Worm (Caenorhabditis elegans): ENCODE results near the gene clec-76.
"Not testable (repeated sequence)": the region's sequence is repeated elsewhere in the genome, so short reads cannot be mapped to it uniquely, and the experiment has no call there.

Gene clec-76

ce11 chrIV:3918160-3918559 is 46.9 kb upstream of the clec-76 start, which contains the start of gene F56D6.23:
TSS of gene F56D6.23 (plus strand) at chrIV:3918460.
- TF ChIP-seq F33H1.4 (GFP tag; IDR thresholded peaks at IDR 0.05) (no peak), lsl-1 (GFP tag; optimal IDR thresholded peaks at IDR 0.05) (no peak), cebp-1 (GFP tag; IDR thresholded peaks at IDR 0.05) (no peak), cebp-1 (tag; optimal IDR thresholded peaks at IDR 0.05) (no peak), fkh-3 (tag; optimal IDR thresholded peaks at IDR 0.05) (no peak), tlf-1 (GFP tag; optimal IDR thresholded peaks at IDR 0.05) (no peak), B0261.1 (tag; optimal IDR thresholded peaks at IDR 0.05) (no peak), atf-7 (tag; optimal IDR thresholded peaks at IDR 0.05) (no peak), attf-5 (GFP tag; optimal IDR thresholded peaks at IDR 0.05) (no peak), nhr-27 (tag; optimal IDR thresholded peaks at IDR 0.05) (no peak), sptf-2 (GFP tag; optimal IDR thresholded peaks at IDR 0.05) (no peak)

DNA sequence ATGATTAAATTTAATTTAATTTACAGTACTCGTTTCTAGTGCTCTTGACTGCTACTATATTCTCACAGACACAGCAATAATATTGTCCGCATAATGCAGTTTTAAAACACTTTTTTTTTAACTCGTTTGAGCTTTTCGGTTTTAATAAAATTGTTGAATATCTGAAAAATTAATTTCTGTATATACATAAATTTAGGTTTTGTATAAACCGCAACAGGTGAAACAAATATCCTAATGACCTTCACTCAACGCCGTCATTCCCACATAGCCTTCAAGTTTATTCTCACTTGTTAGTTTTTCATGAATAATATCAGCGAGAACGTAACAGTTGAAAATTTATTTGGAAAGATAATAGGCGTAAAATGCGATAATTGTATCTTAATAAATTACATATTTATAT is 45.5 kb upstream of the clec-76 start, which contains the start of gene srz-19:
Gene srz-19, plus strand, starts transcription at position 301 of the 400 bp plus-strand sequence.
- TF ChIP-seq T26A5.8 (tag; optimal IDR thresholded peaks at IDR 0.05) (no peak), madf-6 (GFP tag; IDR thresholded peaks at IDR 0.05) (no peak), hmg-20 (GFP tag; IDR thresholded peaks at IDR 0.05) (no peak), dpff-1 (tag; optimal IDR thresholded peaks at IDR 0.05) (no peak), gei-17 (GFP tag; optimal IDR thresholded peaks at IDR 0.05) (no peak), efl-1 (GFP tag; optimal IDR thresholded peaks at IDR 0.05) (no peak), lin-40 (tag; optimal IDR thresholded peaks at IDR 0.05) (no peak), B0261.1 (tag; optimal IDR thresholded peaks at IDR 0.05) (no peak), ceh-27 (GFP tag; optimal IDR thresholded peaks at IDR 0.05) (no peak), ccch-3 (GFP tag; optimal IDR thresholded peaks at IDR 0.05) (no peak), hlh-26 (GFP tag; conservative IDR thresholded peaks at IDR 0.05) (no peak), chd-7 (tag; optimal IDR thresholded peaks at IDR 0.05) (no peak), fkh-3 (tag; optimal IDR thresholded peaks at IDR 0.05) (no peak), T07F8.4 (tag; optimal IDR thresholded peaks at IDR 0.05) (no peak)

DNA sequence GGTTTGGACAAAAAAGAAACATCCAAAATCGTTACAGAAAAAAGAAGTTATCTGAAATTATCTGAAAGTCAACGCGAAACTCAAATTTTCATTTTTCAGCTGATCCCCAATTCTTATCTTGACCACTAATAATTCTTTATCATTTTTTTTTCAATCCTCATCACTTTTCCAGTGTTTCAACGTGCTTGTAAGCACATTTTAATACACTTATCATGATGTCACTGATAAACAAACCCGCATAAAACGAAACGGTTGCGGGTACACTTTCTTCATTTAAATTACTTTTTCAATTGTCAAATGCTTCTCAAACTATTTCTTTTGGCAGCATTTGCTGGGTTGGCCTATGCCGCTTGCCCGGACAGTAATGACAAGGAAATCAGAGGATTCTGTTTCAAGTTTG is 43.1 kb upstream of the clec-76 start, which contains the start of gene clec-67:
Gene clec-67, plus strand, starts transcription at position 268 of the 400 bp plus-strand sequence.
- TF ChIP-seq cebp-1 (GFP tag; IDR thresholded peaks at IDR 0.05) (no peak), cebp-1 (tag; optimal IDR thresholded peaks at IDR 0.05) (no peak), rcor-1 (GFP tag; IDR thresholded peaks at IDR 0.05) (no peak), nhr-80 (tag; optimal IDR thresholded peaks at IDR 0.05) (peak; percentile 44)

- no peak for TF ChIP-seq ceh-58 (GFP tag; IDR thresholded peaks at IDR 0.05)
- no peak for TF ChIP-seq mes-4 (tag; optimal IDR thresholded peaks at IDR 0.05)
- TF ChIP-seq repo-1 (tag; optimal IDR thresholded peaks at IDR 0.05): no peak
- no peak for TF ChIP-seq nhr-90 (tag; optimal IDR thresholded peaks at IDR 0.05)
- TF ChIP-seq snpc-3.4 (tag; optimal IDR thresholded peaks at IDR 0.05): no peak
- TF ChIP-seq ccch-3 (GFP tag; optimal IDR thresholded peaks at IDR 0.05): no peak
These were observed 38.9 kb upstream of the clec-76 start, which contains the start of gene clec-68 for ce11 chrIV:3926117-3926516. TSS of gene clec-68 (plus strand) at chrIV:3926417.

DNA sequence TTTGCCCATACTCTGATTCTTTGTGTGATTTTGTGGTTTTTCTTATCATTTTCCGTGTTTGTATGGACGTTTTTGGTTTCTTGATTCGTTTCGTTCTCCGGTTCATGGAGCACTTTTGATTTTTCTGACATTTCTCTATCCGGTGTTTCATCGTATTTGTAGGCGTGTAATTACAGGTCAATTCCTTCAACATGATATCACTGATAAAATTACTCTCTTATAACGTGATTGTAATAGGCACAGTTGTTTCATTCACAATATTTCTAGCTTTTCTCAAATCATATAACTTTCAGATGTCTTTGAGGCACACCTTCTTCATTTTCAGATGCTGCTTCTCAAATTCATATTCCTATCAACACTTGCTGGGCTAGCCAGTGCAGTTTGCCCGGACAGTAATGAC is 32.6 kb upstream of the clec-76 start, which contains the start of gene clec-70:
Gene clec-70, plus strand, starts transcription at position 301 of the 400 bp plus-strand sequence.
- not testable (repeated sequence) for TF ChIP-seq tbp1 (GFP tag; optimal IDR thresholded peaks at IDR 0.05); ceh-58 (GFP tag; IDR thresholded peaks at IDR 0.05); tbx-9 (tag; optimal IDR thresholded peaks at IDR 0.05; ENCODE audit: borderline replicate concordance)

Data from whole organism, young adult.